Fruit fly (Drosophila melanogaster) whole organism, prepupa: ENCODE results near the gene CG33110.

Source experiments
- Blimp-1 ChIP-seq: fragments of 200-800 bp; sonication (Bioruptor generic); optimal IDR thresholded peaks from 3 replicates; lab custom pipeline; 2017; ENCODE audit warnings: missing biosample characterization, missing genetic modification characterization, mild to moderate bottlenecking, moderate library complexity, missing genetic modification reagents
- CG10631 ChIP-seq: fragments of 200-800 bp; sonication (Bioruptor generic); optimal IDR thresholded peaks from 2 replicates; lab custom pipeline; 2016; ENCODE audit warnings: missing biosample characterization, missing genetic modification characterization
- CG10669 ChIP-seq: fragments of 200-800 bp; sonication (Bioruptor generic); optimal IDR thresholded peaks from 3 replicates; lab custom pipeline; 2018; ENCODE audit warnings: missing biosample characterization, mild to moderate bottlenecking, missing genetic modification characterization, moderate library complexity
- CG11762 ChIP-seq: fragments of 200-800 bp; sonication (Bioruptor generic); optimal IDR thresholded peaks from 3 replicates; lab custom pipeline; 2016; ENCODE audit warnings: missing biosample characterization, missing genetic modification characterization; ENCODE audit not compliant: insufficient read depth
- CG15336 ChIP-seq: fragments of 200-800 bp; sonication (Bioruptor generic); IDR thresholded peaks from 2 replicates; pipeline ENCODE4 v1.3.6; 2022; ENCODE audit warnings: missing biosample characterization, missing genetic modification characterization
- CG1621 ChIP-seq: fragments of 200-800 bp; sonication (Bioruptor generic); optimal IDR thresholded peaks from 3 replicates; lab custom pipeline; 2018; ENCODE audit warnings: missing biosample characterization, mild to moderate bottlenecking, missing genetic modification characterization
- CG16779 ChIP-seq: fragments of 200-800 bp; sonication (Bioruptor generic); optimal IDR thresholded peaks from 3 replicates; lab custom pipeline; 2017; ENCODE audit warnings: missing biosample characterization, mild to moderate bottlenecking, missing genetic modification characterization
- CG3032 ChIP-seq: fragments of 200-800 bp; optimal IDR thresholded peaks from 2 replicates; lab custom pipeline; 2019; ENCODE audit warnings: missing biosample characterization, mild to moderate bottlenecking, missing genetic modification characterization, moderate library complexity
- CG6792 ChIP-seq: fragments of 200-800 bp; sonication (Bioruptor generic); optimal IDR thresholded peaks from 3 replicates; lab custom pipeline; 2016; ENCODE audit warnings: missing biosample characterization, missing genetic modification characterization
- CG6854 ChIP-seq: fragments of 200-800 bp; sonication (Bioruptor generic); optimal IDR thresholded peaks from 2 replicates; lab custom pipeline; 2017; ENCODE audit warnings: missing biosample characterization, mild to moderate bottlenecking, missing genetic modification characterization
- CG7368 ChIP-seq: fragments of 200-800 bp; sonication (Bioruptor generic); optimal IDR thresholded peaks from 3 replicates; lab custom pipeline; 2016; ENCODE audit warnings: missing biosample characterization, missing genetic modification characterization
- CG8319 ChIP-seq: fragments of 200-800 bp; sonication (Bioruptor generic); optimal IDR thresholded peaks from 3 replicates; lab custom pipeline; 2016; ENCODE audit warnings: missing biosample characterization, missing genetic modification characterization
- CG8632 ChIP-seq: fragments of 200-800 bp; sonication (Bioruptor generic); optimal IDR thresholded peaks from 3 replicates; lab custom pipeline; 2016; ENCODE audit warnings: missing biosample characterization, missing genetic modification characterization
- Eip78C ChIP-seq: fragments of 200-800 bp; sonication (Bioruptor generic); peaks from one replicate; lab custom pipeline; 2016; ENCODE audit warnings: missing biosample characterization, missing genetic modification characterization
- Ets21C ChIP-seq: fragments of 200-800 bp; sonication (Bioruptor generic); optimal IDR thresholded peaks from 3 replicates; lab custom pipeline; 2016; ENCODE audit warnings: missing biosample characterization, missing genetic modification characterization
- Ets96B ChIP-seq: fragments of 200-800 bp; optimal IDR thresholded peaks from 2 replicates; lab custom pipeline; 2019; ENCODE audit warnings: missing biosample characterization, mild to moderate bottlenecking, missing genetic modification characterization, moderate library complexity
- Gug ChIP-seq: fragments of 200-800 bp; sonication (Bioruptor generic); IDR thresholded peaks from 2 replicates; pipeline ENCODE4 v1.3.6; 2022; ENCODE audit warnings: missing biosample characterization, missing genetic modification characterization
- Hr4 ChIP-seq: fragments of 200-800 bp; sonication (Bioruptor generic); optimal IDR thresholded peaks from 3 replicates; lab custom pipeline; 2016; ENCODE audit warnings: missing biosample characterization, missing genetic modification characterization
- Met ChIP-seq: fragments of 200-800 bp; sonication (Bioruptor generic); optimal IDR thresholded peaks from 3 replicates; lab custom pipeline; 2016; ENCODE audit warnings: missing biosample characterization, missing genetic modification characterization
- Sox14 ChIP-seq: fragments of 200-800 bp; sonication (Bioruptor generic); optimal IDR thresholded peaks from 3 replicates; lab custom pipeline; 2016; ENCODE audit warnings: missing biosample characterization, missing genetic modification characterization
- achi ChIP-seq: fragments of 200-800 bp; sonication (Bioruptor generic); optimal IDR thresholded peaks from 3 replicates; lab custom pipeline; 2016; ENCODE audit warnings: missing biosample characterization, missing genetic modification characterization
- acj6 ChIP-seq: fragments of 200-800 bp; sonication (Bioruptor generic); optimal IDR thresholded peaks from 3 replicates; lab custom pipeline; 2016; ENCODE audit warnings: missing biosample characterization, missing genetic modification characterization
- cyc ChIP-seq: fragments of 200-800 bp; sonication (Bioruptor generic); optimal IDR thresholded peaks from 3 replicates; lab custom pipeline; 2016; ENCODE audit warnings: missing biosample characterization, missing genetic modification characterization
- dac ChIP-seq: fragments of 200-800 bp; sonication (Bioruptor generic); optimal IDR thresholded peaks from 2 replicates; lab custom pipeline; 2017; ENCODE audit warnings: missing biosample characterization, mild to moderate bottlenecking, missing genetic modification characterization
- fd59A ChIP-seq: fragments of 200-800 bp; sonication (Bioruptor generic); optimal IDR thresholded peaks from 2 replicates; lab custom pipeline; 2017; ENCODE audit warnings: missing biosample characterization, mild to moderate bottlenecking, missing genetic modification characterization, missing genetic modification reagents
- fd85E ChIP-seq: fragments of 200-800 bp; sonication (Bioruptor generic); optimal IDR thresholded peaks from 3 replicates; lab custom pipeline; 2016; ENCODE audit warnings: missing biosample characterization, missing genetic modification characterization
- fkh ChIP-seq: fragments of 200-800 bp; sonication (Bioruptor generic); optimal IDR thresholded peaks from 3 replicates; lab custom pipeline; 2017; ENCODE audit warnings: missing biosample characterization, mild to moderate bottlenecking, missing genetic modification characterization, moderate library complexity
- net ChIP-seq: fragments of 200-800 bp; sonication (Bioruptor generic); optimal IDR thresholded peaks from 3 replicates; lab custom pipeline; 2016; ENCODE audit warnings: missing biosample characterization, missing genetic modification characterization
- spab ChIP-seq: fragments of 200-800 bp; sonication (Bioruptor generic); optimal IDR thresholded peaks from 2 replicates; lab custom pipeline; 2017; ENCODE audit warnings: missing biosample characterization, mild to moderate bottlenecking, missing genetic modification characterization, missing genetic modification reagents
- ss ChIP-seq, 2 experiments: fragments of 200-800 bp; sonication (Bioruptor generic); optimal IDR thresholded peaks; 2 replicates in 1 of 2; 3 replicates in 1 of 2; lab custom pipeline; 2017 to 2018; ENCODE audit warnings: mild to moderate bottlenecking in 2 of 2, missing biosample characterization in 2 of 2, missing genetic modification characterization in 2 of 2, moderate library complexity in 1 of 2
- svp ChIP-seq: fragments of 200-800 bp; sonication (Bioruptor generic); peaks from one replicate; lab custom pipeline; 2016; ENCODE audit warnings: missing biosample characterization, missing genetic modification characterization
- topi ChIP-seq: fragments of 200-800 bp; sonication (Bioruptor generic); optimal IDR thresholded peaks from 3 replicates; lab custom pipeline; 2016; ENCODE audit warnings: missing biosample characterization, missing genetic modification characterization

The CG33110 gene

DNA sequence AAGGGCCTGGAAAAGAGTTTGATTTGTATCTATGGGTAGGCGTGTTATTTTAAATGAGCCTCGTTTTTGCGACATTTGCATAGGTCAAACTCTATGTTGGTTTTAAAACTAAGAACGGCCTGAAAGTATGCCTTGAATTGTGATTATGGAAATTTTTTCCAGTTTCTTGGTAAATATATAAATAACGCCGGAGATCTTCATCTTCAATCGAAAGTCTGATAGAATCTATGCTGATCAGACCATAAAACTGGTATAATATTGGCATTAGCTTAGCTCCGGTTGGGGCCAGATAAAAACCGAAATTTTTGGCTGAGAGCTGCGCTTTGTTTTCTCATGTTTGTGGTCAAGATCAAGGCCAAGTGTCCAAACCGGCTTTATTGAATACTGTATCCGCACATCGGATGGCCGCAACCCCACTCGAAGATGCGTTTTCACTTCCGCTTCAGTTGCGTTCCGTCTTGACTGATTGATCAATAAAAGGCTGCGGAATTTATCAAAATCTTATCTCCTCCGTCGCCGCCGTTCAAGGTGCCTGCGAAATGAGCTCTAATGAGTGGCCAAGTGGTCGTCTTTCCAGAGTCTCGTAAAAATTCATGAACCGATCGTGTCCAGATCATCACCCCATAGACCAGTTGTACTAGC is 12.8 kb upstream of the CG33110 start:
- no peak for TF ChIP-seq CG8319 (GFP tag; lab: Kevin White, UChicago)
- TF ChIP-seq achi (GFP tag; lab: Kevin White, UChicago), result no peak
- no peak for TF ChIP-seq Eip78C (GFP tag; lab: Kevin White, UChicago)
- TF ChIP-seq Blimp-1 (GFP tag; lab: Kevin White, UChicago), result no peak
- TF ChIP-seq Met (GFP tag; lab: Kevin White, UChicago), result no peak
- TF ChIP-seq Hr4, result no peak

DNA sequence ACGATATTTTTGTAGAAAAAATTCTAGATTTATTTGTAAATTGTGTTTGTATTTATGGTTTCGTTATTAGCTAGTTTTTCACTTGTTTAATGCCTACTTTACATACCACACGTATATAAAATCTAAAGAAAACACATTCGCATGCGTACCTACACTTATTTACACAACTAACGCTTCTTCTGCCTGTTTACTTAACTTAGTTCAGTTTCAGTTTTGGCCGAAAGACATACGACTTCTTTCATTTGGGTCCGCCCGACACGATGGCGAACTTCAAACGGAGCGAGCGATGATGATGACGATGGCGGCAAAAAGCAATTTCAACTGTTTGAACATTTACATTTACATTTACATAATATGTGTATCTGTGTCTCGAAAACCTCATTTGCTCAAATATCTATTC is 11.6 kb upstream of the CG33110 start:
- TF ChIP-seq cyc (GFP tag; lab: Kevin White, UChicago) (no peak), fkh (peak; percentile 32)
- TF ChIP-seq, all 60 proteins: peak for 1

DNA sequence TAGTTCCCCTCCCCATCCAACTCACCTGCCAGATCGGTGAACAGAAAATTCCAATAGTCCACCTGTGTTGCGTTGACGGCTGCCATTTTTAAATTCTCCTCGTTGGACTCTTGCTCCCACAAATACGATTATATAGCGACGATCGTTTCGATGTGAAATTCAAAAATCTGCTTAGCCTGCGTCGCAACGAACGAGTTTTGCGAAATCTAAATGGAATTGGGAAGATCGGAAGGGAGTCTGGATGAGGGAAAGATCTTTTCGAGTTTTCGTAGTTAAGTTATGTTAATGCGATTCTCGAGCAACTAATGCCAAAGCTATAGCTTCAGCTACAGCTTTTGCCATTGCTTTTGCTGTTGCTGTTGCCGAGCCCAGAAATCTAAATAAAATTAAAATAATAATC is 9.8 kb upstream of the CG33110 start:
- TF ChIP-seq acj6 (GFP tag; lab: Kevin White, UChicago), result no peak
- TF ChIP-seq CG6792, result no peak
- no peak for TF ChIP-seq Met (GFP tag; lab: Kevin White, UChicago)
- no peak for TF ChIP-seq CG11762 (GFP tag; lab: Kevin White, UChicago)
- no peak for TF ChIP-seq CG15336
- TF ChIP-seq CG16779 (tag; lab: Kevin White, UChicago), result no peak
- no peak for TF ChIP-seq fd59A (GFP tag; lab: Kevin White, UChicago)
- TF ChIP-seq dac (GFP tag; lab: Kevin White, UChicago), result no peak
- no peak for TF ChIP-seq CG7368 (GFP tag; lab: Kevin White, UChicago)
- TF ChIP-seq CG1621 (tag; lab: Kevin White, UChicago), result no peak
- no peak for TF ChIP-seq CG3032
- TF ChIP-seq CG10669 (GFP tag; lab: Kevin White, UChicago), result no peak
- no peak for TF ChIP-seq CG10631 (GFP tag; lab: Kevin White, UChicago)
- TF ChIP-seq Ets96B (tag; lab: Kevin White, UChicago), result no peak
- TF ChIP-seq topi (GFP tag; lab: Kevin White, UChicago), result no peak
- no peak for TF ChIP-seq CG8632

DNA sequence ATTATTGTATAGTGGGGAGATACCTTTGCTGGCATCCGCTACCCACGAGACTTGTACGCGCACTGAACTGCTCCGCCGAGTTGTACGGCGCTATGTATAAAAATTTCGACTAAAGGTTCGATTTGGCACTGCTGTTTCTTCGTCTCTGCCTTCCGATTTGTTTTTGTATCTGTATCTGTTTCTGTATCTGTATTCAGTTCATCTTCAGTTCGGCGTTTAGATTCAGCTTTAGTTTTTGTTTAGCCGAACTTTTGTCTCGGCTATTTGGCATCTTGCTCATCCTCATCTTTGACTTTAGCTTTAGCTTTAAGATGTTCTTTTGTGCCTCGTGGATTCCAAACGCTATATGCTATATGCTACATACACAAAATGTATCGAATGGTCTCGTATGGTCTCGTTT is 7.5 kb upstream of the CG33110 start, which contains the start of gene sit:
sit (minus strand) TSS at position 71 of the 400 bp plus-strand sequence.
- TF ChIP-seq CG16779 (tag; lab: Kevin White, UChicago) (no peak), Gug (GFP tag; lab: Robert Waterston, UW) (no peak), Sox14 (GFP tag; lab: Kevin White, UChicago) (no peak), CG10631 (GFP tag; lab: Kevin White, UChicago) (no peak), fd85E (GFP tag; lab: Kevin White, UChicago) (no peak), Ets96B (tag; lab: Kevin White, UChicago) (no peak), dac (GFP tag; lab: Kevin White, UChicago) (no peak), Ets21C (GFP tag; lab: Kevin White, UChicago) (no peak), ss (GFP tag; optimal IDR thresholded peaks at IDR 0.05; lab: Kevin White, UChicago) (no peak), CG1621 (tag; lab: Kevin White, UChicago) (no peak), spab (no peak), svp (GFP tag; lab: Kevin White, UChicago) (no peak), acj6 (GFP tag; lab: Kevin White, UChicago) (no peak)

DNA sequence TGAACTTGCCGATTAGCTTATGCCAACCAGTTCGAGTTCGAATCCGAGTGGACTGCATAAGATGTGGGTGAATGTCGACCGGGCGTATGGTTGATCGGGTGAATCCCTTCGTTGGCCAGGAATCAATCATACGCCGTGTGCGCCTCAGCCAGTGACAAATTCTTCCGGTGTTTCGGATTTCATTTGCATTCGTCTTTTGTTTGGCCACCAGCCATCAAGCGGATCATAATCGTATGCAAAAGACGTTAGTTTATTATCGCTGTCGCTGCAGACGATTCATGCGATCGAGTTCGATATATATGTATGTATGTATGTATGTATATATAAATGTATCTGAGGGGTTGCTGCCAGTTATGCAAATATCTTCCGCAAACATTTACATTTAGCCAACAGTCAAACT is 5.9 kb upstream of the CG33110 start:
- TF ChIP-seq Met (GFP tag; lab: Kevin White, UChicago) (no peak), CG11762 (GFP tag; lab: Kevin White, UChicago) (no peak), CG3032 (no peak), net (GFP tag; lab: Kevin White, UChicago) (no peak), CG8319 (GFP tag; lab: Kevin White, UChicago) (no peak), spab (no peak), fkh (no peak), topi (GFP tag; lab: Kevin White, UChicago) (no peak), CG6854 (GFP tag; lab: Kevin White, UChicago) (no peak)
- TF ChIP-seq, all 60 proteins: peak for 0
